Fruit fly (Drosophila melanogaster) S2 (cell line): ENCODE measurements around the gene Cand1.

Experiments used
- CG8478 ChIP-seq: fragments of >200 bp; optimal IDR thresholded peaks from 2 replicates; lab custom pipeline; 2018
- CTCF ChIP-seq, 2 experiments: fragments of >200 bp; optimal IDR thresholded peaks; 2 replicates each; lab custom pipeline; 2018

Cand1 gene

dm6 chr2L:10341405-10341804 is 21.1 kb downstream of the Cand1 start, which contains the start of gene CG31715:
Gene CG31715, plus strand, starts transcription at chr2L:10341616.
- no peak for TF ChIP-seq CG8478 (lab: Kevin White, UChicago)
- no peak for TF ChIP-seq CTCF (optimal IDR thresholded peaks at IDR 0.05; lab: Kevin White, UChicago)

- TF ChIP-seq CTCF (optimal IDR thresholded peaks at IDR 0.05; lab: Kevin White, UChicago) (no peak), CG8478 (lab: Kevin White, UChicago) (no peak)
Observed at dm6 chr2L:10339841-10340240, 22.7 kb downstream of the Cand1 start.

dm6 chr2L:10339212-10339721 is 23.2 kb downstream of the Cand1 start, which contains the start of gene SamDC:
Gene SamDC, plus strand, starts transcription at chr2L:10339457.
- TF ChIP-seq CTCF (optimal IDR thresholded peaks at IDR 0.05; lab: Kevin White, UChicago) (peak in 1 of 2 experiments; percentile 15), CG8478 (lab: Kevin White, UChicago) (no peak)

dm6 chr2L:10334854-10335277 is 27.6 kb downstream of the Cand1 start:
- no peak for TF ChIP-seq CTCF (optimal IDR thresholded peaks at IDR 0.05; lab: Kevin White, UChicago)
- TF ChIP-seq CG8478 (lab: Kevin White, UChicago), result no peak

dm6 chr2L:10334213-10334612 is 28.3 kb downstream of the Cand1 start:
- TF ChIP-seq CG8478 (lab: Kevin White, UChicago) (no peak), CTCF (optimal IDR thresholded peaks at IDR 0.05; lab: Kevin White, UChicago) (no peak)

- TF ChIP-seq CG8478 (lab: Kevin White, UChicago) (no peak), CTCF (optimal IDR thresholded peaks at IDR 0.05; lab: Kevin White, UChicago) (peak in 1 of 2 experiments; percentile 1)
Observed at dm6 chr2L:10333091-10333991, 29.2 kb downstream of the Cand1 start, which contains the start of gene GATAd. Gene GATAd, plus strand, starts transcription at chr2L:10333734.

dm6 chr2L:10331066-10331847 is 31.2 kb downstream of the Cand1 start, which contains the start of the genes Schip1 and Cox10:
Gene Schip1, minus strand, starts transcription at chr2L:10331116.
Gene Cox10, plus strand, starts transcription at chr2L:10331471.
- TF ChIP-seq CTCF (optimal IDR thresholded peaks at IDR 0.05; lab: Kevin White, UChicago), result no peak
- TF ChIP-seq CG8478 (lab: Kevin White, UChicago), result no peak

dm6 chr2L:10327790-10328189 is 34.7 kb downstream of the Cand1 start, which contains the start of gene RnrL:
Gene RnrL, minus strand, starts transcription at chr2L:10327943.
- TF ChIP-seq CG8478 (lab: Kevin White, UChicago) (no peak), CTCF (optimal IDR thresholded peaks at IDR 0.05; lab: Kevin White, UChicago) (no peak)

- TF ChIP-seq CG8478 (lab: Kevin White, UChicago) (no peak), CTCF (optimal IDR thresholded peaks at IDR 0.05; lab: Kevin White, UChicago) (no peak)
Observed at dm6 chr2L:10322773-10323487, 39.6 kb downstream of the Cand1 start, which contains the start of gene CG5381. Gene CG5381, minus strand, starts transcription at chr2L:10323102.

dm6 chr2L:10322176-10322575 is 40.3 kb downstream of the Cand1 start, which contains the start of gene CG4995:
Gene CG4995, plus strand, starts transcription at chr2L:10322476.
- no peak for TF ChIP-seq CG8478 (lab: Kevin White, UChicago)
- TF ChIP-seq CTCF (optimal IDR thresholded peaks at IDR 0.05; lab: Kevin White, UChicago), result no peak

- no peak for TF ChIP-seq CG8478 (lab: Kevin White, UChicago)
- no peak for TF ChIP-seq CTCF (optimal IDR thresholded peaks at IDR 0.05; lab: Kevin White, UChicago)
Observed at dm6 chr2L:10321612-10322011, 40.9 kb downstream of the Cand1 start.

- TF ChIP-seq CTCF (optimal IDR thresholded peaks at IDR 0.05; lab: Kevin White, UChicago) (no peak), CG8478 (lab: Kevin White, UChicago) (no peak)
Observed at dm6 chr2L:10321036-10321583, 41.4 kb downstream of the Cand1 start.

dm6 chr2L:10320174-10320775 is 42.2 kb downstream of the Cand1 start:
- TF ChIP-seq CTCF (optimal IDR thresholded peaks at IDR 0.05; lab: Kevin White, UChicago) (no peak), CG8478 (lab: Kevin White, UChicago) (no peak)
